Worm (Caenorhabditis elegans) whole organism, young adult: ENCODE measurements around the gene E02C12.9.

Experiments
- F37B4.10 ChIP-seq: fragments of 200-800 bp; sonication (Bioruptor generic); IDR thresholded peaks from 2 replicates; pipeline ENCODE4 v1.3.6; 2022; ENCODE audit warnings: missing genetic modification characterization, missing compliant biosample characterization
- nhr-179 ChIP-seq: sonication (generic microtip); optimal IDR thresholded peaks from 2 replicates; lab custom pipeline; 2016; ENCODE audit warnings: mild to moderate bottlenecking, missing genetic modification characterization, missing compliant biosample characterization
- snpc-4 ChIP-seq, 5 experiments: fragments of 150-350 bp in 1 of 5; sonication (generic microtip) in 4 of 5; optimal IDR thresholded peaks; 2 replicates each; lab custom pipeline; 2014 to 2018; ENCODE audit warnings: missing genetic modification characterization in 5 of 5, missing biosample characterization in 3 of 5, antibody characterized with exemption in 2 of 5, mild to moderate bottlenecking in 2 of 5, missing compliant biosample characterization in 2 of 5, missing genotype in 2 of 5, moderate library complexity in 2 of 5, missing genetic modification reagents in 1 of 5
- ztf-26 ChIP-seq: sonication (generic microtip); optimal IDR thresholded peaks from 2 replicates; lab custom pipeline; 2017; ENCODE audit warnings: missing genetic modification characterization, missing compliant biosample characterization

- TF ChIP-seq nhr-179 (tag; lab: Kevin White, UChicago) (no peak), snpc-4 (GFP tag; optimal IDR thresholded peaks at IDR 0.05; lab: Kevin White, UChicago) (no peak), snpc-4 (tag; optimal IDR thresholded peaks at IDR 0.05; lab: Kevin White, UChicago) (no peak), ztf-26 (tag; lab: Kevin White, UChicago) (no peak), F37B4.10 (GFP tag; lab: Robert Waterston, UW) (0 out of 2 replicates have a peak, but pooled peaks have one; percentile 30)
Measured at ce11 chrV:9342965-9343628, 32.2 kb downstream of the E02C12.9 start.
